Worm (Caenorhabditis elegans): Measurements from ENCODE around the gene C14A4.8.

DNA sequence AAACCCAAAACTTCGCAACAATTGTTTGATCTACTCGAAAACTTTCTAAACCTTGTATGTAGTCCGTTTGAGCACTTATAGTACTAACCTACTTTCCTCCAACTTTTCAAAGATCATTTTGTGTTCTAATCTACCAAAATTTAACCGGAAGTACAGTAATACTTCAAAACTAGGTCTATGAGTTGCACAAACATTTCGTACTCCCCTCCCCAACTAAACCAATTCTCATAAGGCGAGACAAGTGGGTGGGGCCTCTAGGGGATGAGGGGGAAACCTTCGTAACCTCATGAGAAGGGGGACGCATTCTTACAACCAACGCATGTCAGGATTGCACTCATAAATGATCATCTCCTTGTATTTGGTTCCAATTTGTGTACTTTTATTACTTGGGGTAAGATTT is 24.0 kb upstream of the C14A4.8 start, which contains the start of gene cutl-9:
- TF ChIP-seq zfp-3 (GFP tag; conservative IDR thresholded peaks at IDR 0.05) (no peak), nhr-10 (tag; optimal IDR thresholded peaks at IDR 0.05) (no peak), pha-4 (GFP tag; IDR thresholded peaks at IDR 0.05) (no peak), pha-4 (tag; optimal IDR thresholded peaks at IDR 0.05) (no peak), F44E2.7 (GFP tag; IDR thresholded peaks at IDR 0.05) (no peak), unc-62 (GFP tag; optimal IDR thresholded peaks at IDR 0.05 in 1 of 2) (no peak), unc-62 (tag; optimal IDR thresholded peaks at IDR 0.05) (no peak), hlh-30 (tag; optimal IDR thresholded peaks at IDR 0.05; ENCODE audit: insufficient read depth) (no peak), mdt-29 (GFP tag; IDR thresholded peaks at IDR 0.05) (no peak), attf-4 (tag; optimal IDR thresholded peaks at IDR 0.05) (no peak), hmg-1.1 (GFP tag; IDR thresholded peaks at IDR 0.05) (no peak), lin-39 (tag; optimal IDR thresholded peaks at IDR 0.05) (no peak), lim-7 (GFP tag; IDR thresholded peaks at IDR 0.05) (no peak), nhr-102 (tag; optimal IDR thresholded peaks at IDR 0.05) (no peak)

All from whole organism, L4 larva.